Worm (Caenorhabditis elegans): Measurements from ENCODE around the gene C05D11.8.

DNA sequence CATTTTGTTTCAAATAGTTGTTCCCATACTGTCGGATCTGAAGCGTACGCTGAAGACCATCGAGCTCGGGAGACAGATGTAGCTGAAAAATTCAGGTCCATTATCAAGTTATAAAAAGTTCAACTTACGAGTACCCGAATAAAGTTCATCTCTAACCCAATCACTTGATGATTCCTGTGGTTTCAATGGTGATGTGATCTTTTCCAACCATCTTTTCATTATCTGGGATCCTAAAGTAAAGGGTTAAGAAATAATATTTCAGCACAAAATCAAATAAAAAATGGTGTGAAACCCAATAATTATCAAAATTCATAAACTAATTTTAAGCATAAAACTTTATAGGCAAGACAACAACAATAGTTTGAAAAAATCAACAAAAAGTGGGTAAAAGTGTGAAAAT is at the start of gene C05D11.8:
- TF ChIP-seq pha-4 (GFP tag; IDR thresholded peaks at IDR 0.05) (no peak), pha-4 (tag; optimal IDR thresholded peaks at IDR 0.05) (no peak), fos-1 (tag; optimal IDR thresholded peaks at IDR 0.05) (no peak), nhr-25 (tag; optimal IDR thresholded peaks at IDR 0.05; ENCODE audit: borderline replicate concordance, insufficient read depth) (no peak), ceh-62 (tag; optimal IDR thresholded peaks at IDR 0.05) (no peak), T26A8.4 (GFP tag; IDR thresholded peaks at IDR 0.05) (no peak), ceh-82 (tag; optimal IDR thresholded peaks at IDR 0.05) (no peak), pqm-1 (tag; optimal IDR thresholded peaks at IDR 0.05) (no peak), nhr-237 (tag; optimal IDR thresholded peaks at IDR 0.05) (no peak), F44E2.7 (GFP tag; IDR thresholded peaks at IDR 0.05) (no peak), nhr-6 (tag; optimal IDR thresholded peaks at IDR 0.05) (no peak), unc-39 (tag; optimal IDR thresholded peaks at IDR 0.05) (no peak)

Measured in whole organism, L4 larva.